Worm (Caenorhabditis elegans): ENCODE data around the gene cut-1.

DNA sequence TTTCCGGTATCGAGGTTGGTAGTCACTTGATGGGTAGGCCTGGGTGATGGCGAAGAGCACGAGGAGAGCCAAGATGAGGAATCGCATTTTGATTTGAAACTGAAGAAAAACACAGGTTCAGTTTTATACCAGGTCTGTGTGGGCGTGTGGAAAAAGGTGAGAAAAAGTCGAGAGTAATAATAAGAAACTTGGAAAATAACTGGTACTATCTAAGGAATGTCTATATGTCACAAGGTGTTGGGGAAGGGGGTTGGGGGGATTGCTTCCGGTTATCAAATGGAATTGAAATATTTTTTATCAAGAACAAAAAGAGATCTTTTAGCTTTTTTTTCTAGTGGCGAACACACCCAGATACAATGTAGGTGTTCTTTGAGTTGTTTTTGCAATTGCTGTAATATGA, 50.7 kb downstream of the cut-1 start, which contains the start of gene nlp-51:
- TF ChIP-seq nhr-76 (tag; optimal IDR thresholded peaks at IDR 0.05): no peak
- TF ChIP-seq nhr-237 (tag; optimal IDR thresholded peaks at IDR 0.05): no peak
- no peak for TF ChIP-seq ztf-11 (tag; optimal IDR thresholded peaks at IDR 0.05)
- TF ChIP-seq lin-32 (GFP tag; optimal IDR thresholded peaks at IDR 0.05): no peak
- no peak for TF ChIP-seq snpc-4 (tag; optimal IDR thresholded peaks at IDR 0.05)
- no peak for TF ChIP-seq ces-1 (GFP tag; optimal IDR thresholded peaks at IDR 0.05)
- no peak for TF ChIP-seq elt-1 (tag; optimal IDR thresholded peaks at IDR 0.05; ENCODE audit: borderline replicate concordance, insufficient read depth)
- no peak for TF ChIP-seq elt-3 (tag; optimal IDR thresholded peaks at IDR 0.05)
- TF ChIP-seq sptf-1 (tag; optimal IDR thresholded peaks at IDR 0.05): no peak
- TF ChIP-seq unc-62 (GFP tag; optimal IDR thresholded peaks at IDR 0.05): no peak
- no peak for TF ChIP-seq lsy-2 (tag; optimal IDR thresholded peaks at IDR 0.05)
- TF ChIP-seq nhr-28 (tag; optimal IDR thresholded peaks at IDR 0.05): no peak

All from whole organism, mixed stage, embryonic.